Fruit fly (Drosophila melanogaster) whole organism, embryonic: ENCODE measurements around the gene zfh2.

Experiments used
- ATbp ChIP-seq: fragments of 200-800 bp; sonication (Bioruptor generic); optimal IDR thresholded peaks from 2 replicates; lab custom pipeline; 2017; ENCODE audit warnings: missing biosample characterization, mild to moderate bottlenecking, missing genetic modification characterization, missing genetic modification reagents
- CG10274 ChIP-seq: fragments of 200-800 bp; sonication (Bioruptor generic); optimal IDR thresholded peaks from 3 replicates; lab custom pipeline; 2017; ENCODE audit warnings: missing biosample characterization, mild to moderate bottlenecking, missing genetic modification characterization
- CG10431 ChIP-seq: fragments of 200-800 bp; sonication (Bioruptor generic); optimal IDR thresholded peaks from 3 replicates; lab custom pipeline; 2018; ENCODE audit warnings: missing biosample characterization, mild to moderate bottlenecking, missing genetic modification characterization
- CG11723 ChIP-seq: fragments of 200-800 bp; sonication (Bioruptor generic); optimal IDR thresholded peaks from 2 replicates; lab custom pipeline; 2017; ENCODE audit warnings: missing biosample characterization, mild to moderate bottlenecking, missing genetic modification characterization
- CG13296 ChIP-seq: fragments of 200-800 bp; sonication (Bioruptor generic); optimal IDR thresholded peaks from 3 replicates; lab custom pipeline; 2018; ENCODE audit warnings: missing biosample characterization, mild to moderate bottlenecking, missing genetic modification characterization
- CG13894 ChIP-seq: fragments of 200-800 bp; sonication (Bioruptor generic); optimal IDR thresholded peaks from 3 replicates; lab custom pipeline; 2018; ENCODE audit warnings: missing biosample characterization, mild to moderate bottlenecking, missing genetic modification characterization, moderate library complexity
- CG14050 ChIP-seq: fragments of 200-800 bp; sonication (Bioruptor generic); IDR thresholded peaks from 3 replicates; pipeline ENCODE4 v1.3.6; 2022; ENCODE audit warnings: missing biosample characterization, missing genetic modification characterization
- CG15011 ChIP-seq: fragments of 200-800 bp; sonication (Bioruptor generic); optimal IDR thresholded peaks from 3 replicates; lab custom pipeline; 2018; ENCODE audit warnings: missing biosample characterization, mild to moderate bottlenecking, missing genetic modification characterization
- CG16815 ChIP-seq: fragments of 200-800 bp; sonication (Bioruptor generic); optimal IDR thresholded peaks from 3 replicates; lab custom pipeline; 2017; ENCODE audit warnings: missing biosample characterization, mild to moderate bottlenecking, missing genetic modification characterization
- CG18619 ChIP-seq: fragments of 200-800 bp; sonication (Bioruptor generic); optimal IDR thresholded peaks from 3 replicates; lab custom pipeline; 2017; ENCODE audit warnings: missing biosample characterization, mild to moderate bottlenecking, missing genetic modification characterization
- CG2120 ChIP-seq: fragments of 200-800 bp; sonication (Bioruptor generic); optimal IDR thresholded peaks from 3 replicates; lab custom pipeline; 2016; ENCODE audit warnings: missing biosample characterization, missing genetic modification characterization
- CG2129 ChIP-seq: fragments of 200-800 bp; sonication (Bioruptor generic); IDR thresholded peaks from 2 replicates; pipeline ENCODE4 v1.3.6; 2022; ENCODE audit warnings: missing biosample characterization, missing genetic modification characterization; ENCODE audit not compliant: partially characterized antibody
- CG31388 ChIP-seq: fragments of 200-800 bp; sonication (Bioruptor generic); optimal IDR thresholded peaks from 2 replicates; lab custom pipeline; 2016; ENCODE audit warnings: missing biosample characterization, missing genetic modification characterization
- CG32532 ChIP-seq: fragments of 200-800 bp; sonication (Bioruptor generic); IDR thresholded peaks from 2 replicates; pipeline ENCODE4 v1.3.6; 2022; ENCODE audit warnings: missing biosample characterization, missing genetic modification characterization
- CG34422 ChIP-seq: fragments of 200-800 bp; sonication (Bioruptor generic); IDR thresholded peaks from 3 replicates; pipeline ENCODE4 v1.3.6; 2022; ENCODE audit warnings: missing biosample characterization, missing genetic modification characterization
- CG7963 ChIP-seq: fragments of 200-800 bp; sonication (Bioruptor generic); IDR thresholded peaks from 3 replicates; pipeline ENCODE4 v1.3.6; 2022; ENCODE audit warnings: missing biosample characterization, missing genetic modification characterization; ENCODE audit not compliant: partially characterized antibody
- CG8388 ChIP-seq: fragments of 200-800 bp; sonication (Bioruptor generic); optimal IDR thresholded peaks from 2 replicates; lab custom pipeline; 2019; ENCODE audit warnings: missing biosample characterization, mild to moderate bottlenecking, missing genetic modification characterization, moderate library complexity
- CG8944 ChIP-seq: fragments of 200-800 bp; sonication (Bioruptor generic); optimal IDR thresholded peaks from 3 replicates; lab custom pipeline; 2016; ENCODE audit warnings: missing biosample characterization, missing genetic modification characterization
- Dad ChIP-seq: fragments of 200-800 bp; sonication (Bioruptor generic); optimal IDR thresholded peaks from 3 replicates; lab custom pipeline; 2016; ENCODE audit warnings: missing biosample characterization, missing genetic modification characterization
- E2f2 ChIP-seq: fragments of 200-800 bp; sonication (Bioruptor generic); IDR thresholded peaks from 2 replicates; pipeline ENCODE4 v1.3.6; 2022; ENCODE audit warnings: missing biosample characterization, missing genetic modification characterization
- ERR ChIP-seq: fragments of 200-800 bp; sonication (Bioruptor generic); optimal IDR thresholded peaks from 2 replicates; lab custom pipeline; 2016; ENCODE audit warnings: missing biosample characterization, missing genetic modification characterization
- Ets65A ChIP-seq: fragments of 200-800 bp; sonication (Bioruptor generic); peaks from one replicate; lab custom pipeline; 2016; ENCODE audit warnings: missing biosample characterization, missing genetic modification characterization
- Fer1 ChIP-seq: fragments of 200-800 bp; sonication (Bioruptor generic); optimal IDR thresholded peaks from 2 replicates; lab custom pipeline; 2017; ENCODE audit warnings: missing biosample characterization, mild to moderate bottlenecking, missing genetic modification characterization
- Hmx ChIP-seq: fragments of 200-800 bp; sonication (Bioruptor generic); optimal IDR thresholded peaks from 2 replicates; lab custom pipeline; 2016; ENCODE audit warnings: missing biosample characterization, missing genetic modification characterization
- Mes4 ChIP-seq: fragments of 200-800 bp; sonication (Bioruptor generic); optimal IDR thresholded peaks from 2 replicates; lab custom pipeline; 2016; ENCODE audit warnings: missing biosample characterization, missing genetic modification characterization
- Mrtf ChIP-seq: fragments of 200-800 bp; sonication (Bioruptor generic); IDR thresholded peaks from 3 replicates; pipeline ENCODE4 v1.3.6; 2022; ENCODE audit warnings: missing biosample characterization, missing genetic modification characterization
- Oaz ChIP-seq: fragments of 200-800 bp; sonication (Bioruptor generic); IDR thresholded peaks from 2 replicates; pipeline ENCODE4 v1.3.6; 2022; ENCODE audit warnings: missing biosample characterization, missing genetic modification characterization
- Rx ChIP-seq: fragments of 200-800 bp; sonication (Bioruptor generic); IDR thresholded peaks from 2 replicates; pipeline ENCODE4 v1.3.6; 2022; ENCODE audit warnings: missing biosample characterization, missing genetic modification characterization
- Sry-δ ChIP-seq: fragments of 200-800 bp; sonication (Bioruptor generic); optimal IDR thresholded peaks from 2 replicates; lab custom pipeline; 2016; ENCODE audit warnings: missing biosample characterization, missing genetic modification characterization
- crc ChIP-seq: fragments of 200-800 bp; sonication (Bioruptor generic); optimal IDR thresholded peaks from 2 replicates; lab custom pipeline; 2016; ENCODE audit warnings: missing biosample characterization, missing genetic modification characterization
- dan ChIP-seq: fragments of 200-800 bp; sonication (Bioruptor generic); IDR thresholded peaks from 2 replicates; pipeline ENCODE4 v1.3.6; 2022; ENCODE audit warnings: missing biosample characterization, missing genetic modification characterization
- disco-r ChIP-seq: fragments of 200-800 bp; sonication (Bioruptor generic); optimal IDR thresholded peaks from 2 replicates; lab custom pipeline; 2016; ENCODE audit warnings: missing biosample characterization, missing genetic modification characterization
- ewg ChIP-seq: fragments of 200-800 bp; sonication (Bioruptor generic); optimal IDR thresholded peaks from 3 replicates; lab custom pipeline; 2017; ENCODE audit warnings: mild to moderate bottlenecking, missing biosample characterization, missing genetic modification reagents, missing genetic modification characterization
- ftz-f1 ChIP-seq: fragments of 200-800 bp; sonication (Bioruptor generic); optimal IDR thresholded peaks from 2 replicates; lab custom pipeline; 2016; ENCODE audit warnings: missing biosample characterization, missing genetic modification characterization
- hbn ChIP-seq: fragments of 200-800 bp; sonication (Bioruptor generic); IDR thresholded peaks from 2 replicates; pipeline ENCODE4 v1.3.6; 2022; ENCODE audit warnings: missing biosample characterization, missing genetic modification characterization; ENCODE audit not compliant: partially characterized antibody
- her ChIP-seq: fragments of 200-800 bp; sonication (Bioruptor generic); optimal IDR thresholded peaks from 2 replicates; lab custom pipeline; 2016; ENCODE audit warnings: missing biosample characterization, missing genetic modification characterization
- ind ChIP-seq: fragments of 200-800 bp; sonication (Bioruptor generic); optimal IDR thresholded peaks from 3 replicates; lab custom pipeline; 2016; ENCODE audit warnings: missing biosample characterization, missing genetic modification characterization
- lmd ChIP-seq: fragments of 200-800 bp; sonication (Bioruptor generic); IDR thresholded peaks from 2 replicates; pipeline ENCODE4 v1.3.6; 2022; ENCODE audit warnings: missing biosample characterization, missing genetic modification characterization
- mam ChIP-seq: fragments of 200-800 bp; sonication (Bioruptor generic); optimal IDR thresholded peaks from 3 replicates; lab custom pipeline; 2016; ENCODE audit warnings: missing biosample characterization, missing genetic modification characterization
- mirr ChIP-seq: fragments of 200-800 bp; sonication (Bioruptor generic); optimal IDR thresholded peaks from 3 replicates; lab custom pipeline; 2018; ENCODE audit warnings: missing biosample characterization, mild to moderate bottlenecking, missing genetic modification characterization
- nom ChIP-seq: fragments of 200-800 bp; sonication (Bioruptor generic); optimal IDR thresholded peaks from 2 replicates; lab custom pipeline; 2017; ENCODE audit warnings: missing biosample characterization, missing genetic modification characterization, mild to moderate bottlenecking, moderate library complexity, missing genetic modification reagents
- phol ChIP-seq: fragments of 200-800 bp; sonication (Bioruptor generic); optimal IDR thresholded peaks from 3 replicates; lab custom pipeline; 2018; ENCODE audit warnings: missing biosample characterization, mild to moderate bottlenecking, missing genetic modification characterization, moderate library complexity
- sisA ChIP-seq: fragments of 200-800 bp; sonication (Bioruptor generic); IDR thresholded peaks from 2 replicates; pipeline ENCODE4 v1.3.6; 2022; ENCODE audit warnings: missing biosample characterization, missing genetic modification characterization
- slp2 ChIP-seq: fragments of 200-800 bp; sonication (Bioruptor generic); optimal IDR thresholded peaks from 2 replicates; lab custom pipeline; 2016; ENCODE audit warnings: missing biosample characterization, missing genetic modification characterization
- sna ChIP-seq: fragments of 200-800 bp; sonication (Bioruptor generic); IDR thresholded peaks from 2 replicates; pipeline ENCODE4 v1.3.6; 2022; ENCODE audit warnings: missing biosample characterization, missing genetic modification characterization; ENCODE audit not compliant: partially characterized antibody
- so ChIP-seq: fragments of 200-800 bp; sonication (Bioruptor generic); IDR thresholded peaks from 3 replicates; pipeline ENCODE4 v1.3.6; 2022; ENCODE audit warnings: missing biosample characterization, missing genetic modification characterization
- toy ChIP-seq: fragments of 200-800 bp; sonication (Bioruptor generic); IDR thresholded peaks from 2 replicates; pipeline ENCODE4 v1.3.6; 2022; ENCODE audit warnings: missing biosample characterization, missing genetic modification characterization
- twi ChIP-seq: fragments of 200-800 bp; optimal IDR thresholded peaks from 2 replicates; lab custom pipeline; 2019; ENCODE audit warnings: missing biosample characterization, mild to moderate bottlenecking, missing genetic modification characterization, moderate library complexity
- vnd ChIP-seq: fragments of 200-800 bp; sonication (Bioruptor generic); IDR thresholded peaks from 3 replicates; pipeline ENCODE4 v1.3.6; 2022; ENCODE audit warnings: missing biosample characterization, missing genetic modification characterization; ENCODE audit not compliant: partially characterized antibody
- zen ChIP-seq: fragments of 200-800 bp; sonication (Bioruptor generic); optimal IDR thresholded peaks from 3 replicates; lab custom pipeline; 2018; ENCODE audit warnings: missing biosample characterization, mild to moderate bottlenecking, missing genetic modification characterization, moderate library complexity

The zfh2 gene

dm6 chr4:488828-489560 is 12.6 kb upstream of the zfh2 start, which contains the start of gene Asator (continued):
- TF ChIP-seq lmd (GFP tag; lab: Robert Waterston, UW) (no peak; the same call in 1 of the 2 replicates), hbn (GFP tag; lab: Robert Waterston, UW) (no peak), CG34422 (GFP tag; lab: Robert Waterston, UW) (no peak), twi (no peak), mirr (GFP tag; lab: Kevin White, UChicago) (peak; percentile 30), Mes4 (peak; percentile 53), ERR (GFP tag; lab: Kevin White, UChicago) (peak; percentile 35), crc (GFP tag; lab: Kevin White, UChicago) (peak; percentile 34), ewg (GFP tag; lab: Kevin White, UChicago) (no peak), her (GFP tag; lab: Kevin White, UChicago) (peak; percentile 82), CG13296 (GFP tag; lab: Kevin White, UChicago) (peak; percentile 54), mam (GFP tag; lab: Kevin White, UChicago) (peak; percentile 72), vnd (GFP tag; lab: Robert Waterston, UW) (no peak), CG18619 (GFP tag; lab: Kevin White, UChicago) (peak; percentile 63), Ets65A (peak; percentile 54), CG7963 (GFP tag; lab: Robert Waterston, UW) (no peak), Oaz (GFP tag; lab: Robert Waterston, UW) (no peak), E2f2 (GFP tag; lab: Robert Waterston, UW) (peak; percentile 16; the same call in 1 of the 2 replicates), CG13894 (tag; lab: Kevin White, UChicago) (peak; percentile 96), ftz-f1 (GFP tag; lab: Kevin White, UChicago) (no peak), CG14050 (GFP tag; lab: Robert Waterston, UW) (no peak), Dad (GFP tag; lab: Kevin White, UChicago) (peak; percentile 60), CG32532 (GFP tag; lab: Robert Waterston, UW) (no peak; the same call in 1 of the 2 replicates), zen (tag; lab: Kevin White, UChicago) (no peak), CG8388 (GFP tag; lab: Kevin White, UChicago) (peak; percentile 24), CG2129 (GFP tag; lab: Robert Waterston, UW) (no peak), phol (tag; lab: Kevin White, UChicago) (peak; percentile 52), so (GFP tag; lab: Robert Waterston, UW) (no peak), CG16815 (peak; percentile 56), Rx (GFP tag; lab: Robert Waterston, UW) (no peak), toy (GFP tag; lab: Robert Waterston, UW) (no peak), nom (peak; percentile 65), Fer1 (GFP tag; lab: Kevin White, UChicago) (peak; percentile 75), CG8944 (GFP tag; lab: Kevin White, UChicago) (peak; percentile 73), sna (GFP tag; lab: Robert Waterston, UW) (no peak), Hmx (GFP tag; lab: Kevin White, UChicago) (no peak), dan (GFP tag; lab: Robert Waterston, UW) (no peak), slp2 (GFP tag; lab: Kevin White, UChicago) (peak; percentile 20), CG2120 (peak; percentile 83), sisA (GFP tag; lab: Robert Waterston, UW) (no peak), ATbp (GFP tag; lab: Kevin White, UChicago) (peak; percentile 65), CG10431 (GFP tag; lab: Kevin White, UChicago) (peak; percentile 16), CG15011 (no peak), CG11723 (GFP tag; lab: Kevin White, UChicago) (no peak), ind (GFP tag; lab: Kevin White, UChicago) (peak; percentile 73), CG31388 (GFP tag; lab: Kevin White, UChicago) (no peak), CG10274 (peak; percentile 100), Mrtf (GFP tag; lab: Robert Waterston, UW) (no peak; the same call in 2 of the 3 replicates), Sry-δ (GFP tag; lab: Kevin White, UChicago) (peak; percentile 22), disco-r (peak; percentile 25)
